Worm (Caenorhabditis elegans): ENCODE data around the gene C27D9.2.

The C27D9.2 gene

DNA sequence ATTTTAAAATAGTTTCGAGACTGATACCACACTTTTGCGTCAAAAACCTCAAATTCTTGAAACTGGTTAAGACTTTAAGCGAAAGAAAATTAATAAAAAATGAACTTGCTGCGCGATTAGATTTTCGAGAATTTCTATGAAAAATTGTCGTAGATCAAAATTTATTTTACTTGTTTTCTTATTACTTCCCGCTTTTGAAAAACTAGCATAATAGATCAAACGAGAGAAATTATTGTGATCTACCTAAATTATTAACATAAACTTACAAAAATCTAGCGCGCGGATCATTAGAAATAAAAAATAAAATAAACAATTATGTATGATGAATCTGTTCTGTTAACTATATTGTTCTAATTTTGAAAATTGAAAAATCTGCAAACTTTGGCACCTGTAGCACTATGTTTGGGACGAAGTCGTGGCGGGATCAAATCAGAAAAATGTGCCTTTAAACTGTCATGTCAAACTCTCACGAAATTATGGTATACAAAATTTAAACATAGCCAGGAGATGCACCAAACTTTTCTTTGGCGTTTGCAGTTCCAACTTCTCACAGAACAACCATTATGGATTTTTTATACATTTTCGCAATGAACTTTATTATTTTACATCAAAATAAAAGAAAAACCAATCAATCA is 29.8 kb downstream of the C27D9.2 start:
- TF ChIP-seq dpl-1 (GFP tag; optimal IDR thresholded peaks at IDR 0.05) (peak; percentile 33), efl-1 (GFP tag; optimal IDR thresholded peaks at IDR 0.05) (peak; percentile 76), ama-1 (optimal IDR thresholded peaks at IDR 0.05) (peak; percentile 18), ama-1 (GFP tag; optimal IDR thresholded peaks at IDR 0.05) (no peak), lin-26 (GFP tag; IDR thresholded peaks at IDR 0.05) (no peak), ztf-18 (tag; optimal IDR thresholded peaks at IDR 0.05) (no peak), lin-35 (GFP tag; optimal IDR thresholded peaks at IDR 0.05) (peak in 1 of 3 experiments; percentile 12), madf-6 (GFP tag; IDR thresholded peaks at IDR 0.05) (peak; percentile 86; the same call in 1 of the 2 replicates), unc-130 (GFP tag; optimal IDR thresholded peaks at IDR 0.05) (peak; percentile 3), sea-2 (GFP tag; IDR thresholded peaks at IDR 0.05) (no peak)

DNA sequence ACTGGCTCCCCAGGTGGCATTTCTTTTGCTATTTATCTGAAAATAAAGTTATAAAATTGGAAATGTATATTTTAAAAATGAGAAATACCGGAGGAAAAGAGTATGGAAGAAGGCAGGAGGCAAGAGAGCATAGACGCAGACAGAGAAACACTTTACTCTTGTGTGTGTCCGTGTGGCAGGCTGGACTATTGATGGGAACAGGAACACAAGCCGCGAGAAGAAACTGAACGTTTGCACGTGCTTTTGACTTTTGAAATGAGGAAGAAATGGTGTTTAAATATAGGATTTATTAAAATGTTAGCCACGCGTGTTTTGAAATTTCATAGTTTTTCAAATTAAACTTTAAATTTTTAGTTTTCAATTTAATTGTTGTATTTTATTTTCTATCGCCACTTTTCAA is 30.5 kb downstream of the C27D9.2 start, which contains the start of gene F10G7.10:
F10G7.10 (minus strand) TSS at position 145 of the 400 bp plus-strand sequence.
- TF ChIP-seq madf-6 (GFP tag; IDR thresholded peaks at IDR 0.05) (no peak), dpff-1 (tag; optimal IDR thresholded peaks at IDR 0.05) (no peak), ZK185.1 (tag; optimal IDR thresholded peaks at IDR 0.05; ENCODE audit: poor library complexity, severe bottlenecking) (no peak), ztf-3 (GFP tag; optimal IDR thresholded peaks at IDR 0.05) (no peak), nhr-80 (tag; optimal IDR thresholded peaks at IDR 0.05) (no peak), hmg-20 (GFP tag; IDR thresholded peaks at IDR 0.05) (no peak), hmg-1.2 (GFP tag; IDR thresholded peaks at IDR 0.05) (peak; percentile 35; the same call in 1 of the 2 replicates), F37B4.10 (GFP tag; IDR thresholded peaks at IDR 0.05) (no peak), efl-1 (GFP tag; optimal IDR thresholded peaks at IDR 0.05) (no peak), zfh-2 (GFP tag; conservative IDR thresholded peaks at IDR 0.05) (no peak), T26A5.8 (tag; optimal IDR thresholded peaks at IDR 0.05) (no peak), attf-3 (GFP tag; conservative IDR thresholded peaks at IDR 0.05) (no peak), akir-1 (GFP tag; optimal IDR thresholded peaks at IDR 0.05) (no peak), lag-1 (GFP tag; IDR thresholded peaks at IDR 0.05) (no peak), B0035.1 (tag; optimal IDR thresholded peaks at IDR 0.05) (no peak), F10E7.11 (tag; optimal IDR thresholded peaks at IDR 0.05) (no peak), F57C9.4 (tag; optimal IDR thresholded peaks at IDR 0.05) (no peak), chd-7 (tag; optimal IDR thresholded peaks at IDR 0.05) (no peak), attf-5 (GFP tag; optimal IDR thresholded peaks at IDR 0.05) (peak; percentile 46), fkh-3 (tag; optimal IDR thresholded peaks at IDR 0.05) (no peak), ztf-6 (GFP tag; IDR thresholded peaks at IDR 0.05) (no peak), rec-8 (tag; optimal IDR thresholded peaks at IDR 0.05) (no peak), cebp-1 (GFP tag; IDR thresholded peaks at IDR 0.05) (no peak), cebp-1 (tag; optimal IDR thresholded peaks at IDR 0.05) (peak; percentile 62), hlh-26 (GFP tag; conservative IDR thresholded peaks at IDR 0.05) (no peak)

DNA sequence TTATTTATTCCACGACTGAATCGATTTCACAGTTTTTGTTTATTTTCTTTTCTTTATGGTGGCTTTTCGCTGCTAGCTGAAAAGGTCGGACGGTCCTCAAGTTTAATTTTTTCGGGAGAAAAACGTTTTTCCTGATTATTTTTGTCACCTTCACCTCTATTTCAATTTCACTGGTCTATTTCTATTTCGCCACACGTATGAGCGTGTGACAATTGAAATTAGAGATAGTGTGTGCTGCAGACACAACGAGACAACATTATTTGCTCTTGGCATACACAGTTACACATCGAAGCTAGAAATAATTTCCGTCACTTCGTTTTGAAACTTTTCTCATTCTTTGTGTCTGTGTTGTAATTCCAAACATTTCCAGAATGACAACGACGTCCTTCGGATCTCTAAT is 41.0 kb downstream of the C27D9.2 start, which contains the start of gene F41C3.8:
F41C3.8 (plus strand) TSS at position 371 of the 400 bp plus-strand sequence.
- TF ChIP-seq cebp-1 (GFP tag; IDR thresholded peaks at IDR 0.05) (0 out of 2 replicates have a peak, but pooled peaks have one; percentile 29), cebp-1 (tag; optimal IDR thresholded peaks at IDR 0.05) (peak; percentile 70), dox-1 (GFP tag; IDR thresholded peaks at IDR 0.05) (0 out of 2 replicates have a peak, but pooled peaks have one; percentile 24), attf-5 (GFP tag; optimal IDR thresholded peaks at IDR 0.05) (peak; percentile 50), nhr-80 (tag; optimal IDR thresholded peaks at IDR 0.05) (peak; percentile 89), let-607 (tag; optimal IDR thresholded peaks at IDR 0.05) (peak in 1 of 2 experiments; percentile 87), zim-3 (tag; optimal IDR thresholded peaks at IDR 0.05) (no peak), F57A8.1 (GFP tag; optimal IDR thresholded peaks at IDR 0.05) (no peak)
